Worm (Caenorhabditis elegans) whole organism, young adult: ENCODE measurements around the gene F59A6.4.

Experiments used
- B0035.1 ChIP-seq: sonication (generic microtip); optimal IDR thresholded peaks from 2 replicates; lab custom pipeline; 2016; ENCODE audit warnings: missing genetic modification characterization, mild to moderate bottlenecking, missing compliant biosample characterization, missing genotype, missing genetic modification reagents
- F49E8.2 ChIP-seq: sonication (generic microtip); optimal IDR thresholded peaks from 3 replicates; lab custom pipeline; 2017; ENCODE audit warnings: missing genetic modification characterization, mild to moderate bottlenecking, missing compliant biosample characterization, antibody characterized with exemption, moderate library complexity; ENCODE audit not compliant: insufficient read depth
- ccch-3 ChIP-seq: fragments of 200-800 bp; sonication (Bioruptor generic); optimal IDR thresholded peaks from 2 replicates; lab custom pipeline; 2018; ENCODE audit warnings: mild to moderate bottlenecking, missing genetic modification characterization, missing compliant biosample characterization
- ceh-27 ChIP-seq: fragments of 200-800 bp; sonication (Bioruptor generic); optimal IDR thresholded peaks from 2 replicates; lab custom pipeline; 2018; ENCODE audit warnings: mild to moderate bottlenecking, missing genetic modification characterization, moderate library complexity, missing compliant biosample characterization
- dpl-1 ChIP-seq: fragments of 150-350 bp; optimal IDR thresholded peaks from 2 replicates; lab custom pipeline; 2014; ENCODE audit warnings: missing biosample characterization, missing genetic modification reagents, missing genetic modification characterization
- let-526 ChIP-seq: fragments of 200-800 bp; sonication (Bioruptor generic); IDR thresholded peaks from 2 replicates; pipeline ENCODE4 v1.3.6; 2022; ENCODE audit warnings: missing genetic modification reagents, missing genetic modification characterization, missing compliant biosample characterization
- lin-54 ChIP-seq: fragments of 200-800 bp; sonication (Bioruptor generic); optimal IDR thresholded peaks from 2 replicates; lab custom pipeline; 2018; ENCODE audit warnings: mild to moderate bottlenecking, missing genetic modification characterization, missing compliant biosample characterization
- snpc-4 ChIP-seq, 5 experiments: fragments of 150-350 bp in 1 of 5; sonication (generic microtip) in 4 of 5; optimal IDR thresholded peaks; 2 replicates each; lab custom pipeline; 2014 to 2018; ENCODE audit warnings: missing genetic modification characterization in 5 of 5, missing biosample characterization in 3 of 5, antibody characterized with exemption in 2 of 5, mild to moderate bottlenecking in 2 of 5, missing compliant biosample characterization in 2 of 5, missing genotype in 2 of 5, moderate library complexity in 2 of 5, missing genetic modification reagents in 1 of 5

ce11 chrII:4981682-4982404, 23.0 kb upstream of the F59A6.4 start:
- TF ChIP-seq B0035.1 (tag; lab: Kevin White, UChicago) (no peak), F49E8.2 (tag; lab: Kevin White, UChicago) (no peak), let-526 (GFP tag; lab: Robert Waterston, UW) (no peak), lin-54 (GFP tag; lab: Kevin White, UChicago) (no peak), dpl-1 (GFP tag; lab: Kevin White, UChicago) (no peak), snpc-4 (GFP tag; optimal IDR thresholded peaks at IDR 0.05; lab: Kevin White, UChicago) (no peak), snpc-4 (tag; optimal IDR thresholded peaks at IDR 0.05; lab: Kevin White, UChicago) (no peak), ccch-3 (GFP tag; lab: Kevin White, UChicago) (no peak), ceh-27 (no peak)
